Worm (Caenorhabditis elegans) whole organism, young adult: ENCODE results near the gene best-5.

Experiments used
- ama-1 ChIP-seq, 3 experiments: fragments of 150-350 bp in 1 of 3; sonication (generic microtip) in 2 of 3; optimal IDR thresholded peaks; 2 replicates each; lab custom pipeline; 2014 to 2018; ENCODE audit warnings: missing biosample characterization in 2 of 3, missing genetic modification characterization in 2 of 3, missing genetic modification reagents in 2 of 3
- dpl-1 ChIP-seq: fragments of 150-350 bp; optimal IDR thresholded peaks from 2 replicates; lab custom pipeline; 2014; ENCODE audit warnings: missing biosample characterization, missing genetic modification reagents, missing genetic modification characterization
- ekl-4 ChIP-seq: fragments of 200-800 bp; sonication (Bioruptor generic); IDR thresholded peaks from 2 replicates; pipeline ENCODE4 v1.3.6; 2022; ENCODE audit warnings: missing genetic modification reagents, missing genetic modification characterization, missing compliant biosample characterization
- ets-4 ChIP-seq: fragments of 200-800 bp; sonication (Bioruptor generic); optimal IDR thresholded peaks from 2 replicates; lab custom pipeline; 2018; ENCODE audit warnings: mild to moderate bottlenecking, missing genetic modification characterization, missing compliant biosample characterization
- rpc-1 ChIP-seq, 2 experiments: fragments of 150-350 bp in 1 of 2; sonication (generic microtip) in 1 of 2; optimal IDR thresholded peaks; 2 replicates each; lab custom pipeline; 2014 to 2018; ENCODE audit warnings: missing biosample characterization in 1 of 2, missing genetic modification characterization in 1 of 2, missing genetic modification reagents in 1 of 2, missing genotype in 1 of 2
- snpc-4 ChIP-seq, 5 experiments: fragments of 150-350 bp in 1 of 5; sonication (generic microtip) in 4 of 5; optimal IDR thresholded peaks; 2 replicates each; lab custom pipeline; 2014 to 2018; ENCODE audit warnings: missing genetic modification characterization in 5 of 5, missing biosample characterization in 3 of 5, antibody characterized with exemption in 2 of 5, mild to moderate bottlenecking in 2 of 5, missing compliant biosample characterization in 2 of 5, missing genotype in 2 of 5, moderate library complexity in 2 of 5, missing genetic modification reagents in 1 of 5

ce11 chrIII:9666239-9666638 lies 23.8 kb downstream of the best-5 start:
- TF ChIP-seq ama-1 (optimal IDR thresholded peaks at IDR 0.05; lab: Kevin White, UChicago): no peak
- no peak for TF ChIP-seq ama-1 (GFP tag; optimal IDR thresholded peaks at IDR 0.05; lab: Kevin White, UChicago)
- TF ChIP-seq snpc-4 (GFP tag; optimal IDR thresholded peaks at IDR 0.05; lab: Kevin White, UChicago): no peak
- TF ChIP-seq snpc-4 (tag; optimal IDR thresholded peaks at IDR 0.05; lab: Kevin White, UChicago): no peak
- TF ChIP-seq rpc-1 (optimal IDR thresholded peaks at IDR 0.05; lab: Kevin White, UChicago): no peak
- no peak for TF ChIP-seq rpc-1 (tag; optimal IDR thresholded peaks at IDR 0.05; lab: Kevin White, UChicago)
- no peak for TF ChIP-seq ekl-4
- TF ChIP-seq dpl-1 (GFP tag; lab: Kevin White, UChicago): no peak
- no peak for TF ChIP-seq ets-4 (GFP tag; lab: Kevin White, UChicago)
